Worm (Caenorhabditis elegans): ENCODE data around the gene ceph-41.

Gene ceph-41

ce11 chrIV:8171376-8171775 lies 44.4 kb downstream of the ceph-41 start:
- TF ChIP-seq elt-1 (tag; optimal IDR thresholded peaks at IDR 0.05) (no peak), nhr-25 (tag; optimal IDR thresholded peaks at IDR 0.05) (peak; percentile 43)

- TF ChIP-seq crh-2 (tag; optimal IDR thresholded peaks at IDR 0.05) (no peak), blmp-1 (tag; optimal IDR thresholded peaks at IDR 0.05; ENCODE audit: insufficient read depth) (no peak), ceh-82 (tag; optimal IDR thresholded peaks at IDR 0.05) (no peak), mbf-1 (tag; optimal IDR thresholded peaks at IDR 0.05) (no peak), nhr-10 (tag; optimal IDR thresholded peaks at IDR 0.05) (no peak), F13H6.1 (tag; optimal IDR thresholded peaks at IDR 0.05) (no peak), fos-1 (tag; optimal IDR thresholded peaks at IDR 0.05) (no peak), lin-39 (tag; optimal IDR thresholded peaks at IDR 0.05) (no peak), sma-3 (GFP tag; optimal IDR thresholded peaks at IDR 0.05) (no peak), lin-13 (GFP tag; optimal IDR thresholded peaks at IDR 0.05) (no peak), nhr-11 (tag; optimal IDR thresholded peaks at IDR 0.05) (no peak), R02D3.7 (tag; optimal IDR thresholded peaks at IDR 0.05) (no peak), ztf-11 (tag; optimal IDR thresholded peaks at IDR 0.05) (no peak), unc-55 (GFP tag; optimal IDR thresholded peaks at IDR 0.05) (no peak), lin-11 (tag; optimal IDR thresholded peaks at IDR 0.05) (no peak), nhr-237 (tag; optimal IDR thresholded peaks at IDR 0.05) (no peak), ama-1 (optimal IDR thresholded peaks at IDR 0.05) (no peak), elt-3 (tag; optimal IDR thresholded peaks at IDR 0.05) (no peak), ztf-1 (GFP tag; conservative IDR thresholded peaks at IDR 0.05) (no peak), skn-1 (tag; optimal IDR thresholded peaks at IDR 0.05) (no peak)
Observed at ce11 chrIV:8173610-8174009, 46.6 kb downstream of the ceph-41 start.

DNA sequence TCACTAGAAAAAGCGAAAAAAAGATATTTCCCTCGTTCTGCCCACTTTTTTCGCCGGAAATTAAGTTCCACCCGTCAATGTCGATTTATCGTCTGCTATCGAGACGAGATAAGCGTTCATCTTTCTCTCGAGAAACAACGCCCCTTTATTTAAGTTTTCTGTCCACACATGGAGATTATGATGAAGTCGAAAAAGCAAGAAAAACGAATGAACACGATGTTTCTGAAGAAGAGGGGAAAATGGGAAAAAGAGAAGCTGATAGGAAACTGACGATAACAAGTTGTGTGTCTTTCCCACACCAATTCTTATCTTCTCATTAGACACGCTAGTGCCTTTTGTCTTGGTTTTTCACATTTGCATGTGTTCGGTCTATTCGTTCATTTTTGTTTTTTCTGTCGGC lies 47.8 kb downstream of the ceph-41 start:
- TF ChIP-seq fos-1 (tag; optimal IDR thresholded peaks at IDR 0.05) = peak; percentile 76
- peak; percentile 23 for TF ChIP-seq blmp-1 (tag; optimal IDR thresholded peaks at IDR 0.05; ENCODE audit: insufficient read depth)
- peak; percentile 6 for TF ChIP-seq nhr-25 (tag; optimal IDR thresholded peaks at IDR 0.05)
- TF ChIP-seq C34F6.9 (tag; optimal IDR thresholded peaks at IDR 0.05) = no peak
- no peak for TF ChIP-seq lin-11 (tag; optimal IDR thresholded peaks at IDR 0.05)

DNA sequence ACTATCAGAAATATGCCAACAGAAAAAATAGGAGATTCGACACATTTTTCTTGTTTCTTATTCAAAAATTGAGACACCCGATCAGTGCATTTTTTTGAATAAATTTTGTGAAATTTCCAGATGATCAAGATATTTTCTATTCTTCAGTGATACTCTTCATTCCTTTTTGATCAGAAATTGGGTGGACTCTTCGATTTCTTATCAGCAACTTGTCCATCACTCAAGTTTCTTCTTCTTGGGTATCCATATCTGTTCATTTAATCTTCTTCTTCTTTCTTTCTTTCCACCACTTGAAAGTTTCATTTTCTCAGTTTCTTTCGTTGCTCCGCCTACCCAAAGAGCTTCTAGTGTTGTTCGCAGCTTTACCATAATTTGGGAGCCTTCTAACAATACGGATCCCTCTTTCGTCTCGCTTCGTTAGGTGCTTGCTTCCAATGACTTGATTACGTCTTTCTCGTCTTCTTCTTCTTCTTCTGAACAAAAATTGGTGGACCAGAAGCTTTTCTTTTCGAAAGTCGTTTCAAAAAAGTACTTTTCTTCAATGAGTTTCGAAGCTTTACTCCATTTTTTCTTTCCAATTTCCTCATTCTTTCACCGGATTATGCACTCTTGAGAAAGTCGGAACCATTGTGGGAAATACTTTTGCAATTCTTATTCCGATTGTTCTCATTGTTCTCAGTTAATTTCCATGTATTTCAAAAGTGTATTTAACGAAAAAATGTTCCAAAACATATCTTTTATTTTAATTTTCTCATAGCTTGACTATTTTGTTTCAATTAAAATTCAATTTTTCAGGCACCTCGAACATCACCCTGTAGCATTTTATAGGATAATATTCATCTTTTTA lies 48.9 kb downstream of the ceph-41 start, which contains the start of gene pct-1:
Gene pct-1, plus strand, starts transcription at position 797 of the 847 bp plus-strand sequence.
- TF ChIP-seq nhr-25 (tag; optimal IDR thresholded peaks at IDR 0.05) (no peak), nhr-21 (tag; optimal IDR thresholded peaks at IDR 0.05) (no peak), egl-27 (tag; optimal IDR thresholded peaks at IDR 0.05) (no peak), gmeb-1 (tag; optimal IDR thresholded peaks at IDR 0.05) (no peak), mbf-1 (tag; optimal IDR thresholded peaks at IDR 0.05) (no peak), nhr-6 (tag; optimal IDR thresholded peaks at IDR 0.05) (no peak), ceh-16 (tag; optimal IDR thresholded peaks at IDR 0.05) (no peak), C34F6.9 (tag; optimal IDR thresholded peaks at IDR 0.05) (no peak), F13H6.1 (tag; optimal IDR thresholded peaks at IDR 0.05) (no peak), zag-1 (tag; optimal IDR thresholded peaks at IDR 0.05) (no peak), unc-39 (tag; optimal IDR thresholded peaks at IDR 0.05) (no peak), snpc-4 (tag; optimal IDR thresholded peaks at IDR 0.05) (no peak), lin-11 (tag; optimal IDR thresholded peaks at IDR 0.05) (no peak), fos-1 (tag; optimal IDR thresholded peaks at IDR 0.05) (no peak), lin-39 (tag; optimal IDR thresholded peaks at IDR 0.05) (no peak), alr-1 (tag; optimal IDR thresholded peaks at IDR 0.05) (no peak), nhr-237 (tag; optimal IDR thresholded peaks at IDR 0.05) (no peak), nhr-23 (tag; optimal IDR thresholded peaks at IDR 0.05) (no peak)
